Fruit fly (Drosophila melanogaster): ENCODE results near the gene Mcm10.
A peak's percentile ranks its signal among the peaks of the same experiment; 100 is the strongest.

The Mcm10 gene

DNA sequence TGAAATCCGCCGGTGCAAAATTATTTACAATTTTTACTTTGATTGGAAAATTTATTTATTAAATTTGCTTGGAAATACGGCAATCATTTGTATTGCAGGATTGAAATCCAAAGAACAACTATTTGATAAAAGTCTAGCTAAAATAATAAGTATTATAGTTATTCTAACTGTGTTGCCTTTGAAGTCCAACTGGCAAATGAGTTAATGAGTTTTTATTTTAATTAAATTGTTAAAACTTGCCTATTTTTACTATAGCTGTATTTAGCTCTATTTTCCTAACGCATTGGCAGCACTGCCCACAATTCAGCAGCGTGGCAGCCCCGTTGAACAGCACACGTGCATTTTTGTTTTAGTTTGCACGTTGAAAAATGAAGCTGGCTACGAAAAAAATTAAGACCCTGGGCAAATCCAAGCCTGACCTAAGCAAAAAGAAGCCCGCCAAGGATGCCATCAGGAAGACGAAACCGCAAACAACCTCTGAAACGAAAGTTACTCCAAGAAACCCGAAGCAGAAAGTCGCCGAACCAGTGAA is 16.4 kb upstream of the Mcm10 start, which contains the start of gene Noc2 (continued):
- TF ChIP-seq Sox15 (GFP tag; optimal IDR thresholded peaks at IDR 0.05) = peak; percentile 41
- TF ChIP-seq dsx (GFP tag; optimal IDR thresholded peaks at IDR 0.05; ENCODE audit: poor library complexity, severe bottlenecking) = no peak
- TF ChIP-seq esn (GFP tag; optimal IDR thresholded peaks at IDR 0.05) = peak; percentile 63
- peak; percentile 41 for TF ChIP-seq CG34406 (GFP tag; optimal IDR thresholded peaks at IDR 0.05)
- peak; percentile 60 for TF ChIP-seq CG32006 (GFP tag; optimal IDR thresholded peaks at IDR 0.05)
- TF ChIP-seq acj6 (GFP tag; optimal IDR thresholded peaks at IDR 0.05) = peak; percentile 59
- no peak for TF ChIP-seq Hr38 (GFP tag; optimal IDR thresholded peaks at IDR 0.05)
- TF ChIP-seq Smox (GFP tag; optimal IDR thresholded peaks at IDR 0.05) = no peak
- TF ChIP-seq fkh (GFP tag; optimal IDR thresholded peaks at IDR 0.05) = no peak
- peak; percentile 10 for TF ChIP-seq Blimp-1 (GFP tag; optimal IDR thresholded peaks at IDR 0.05)
- TF ChIP-seq CG8319 (GFP tag; optimal IDR thresholded peaks at IDR 0.05) = peak; percentile 11
- peak; percentile 56 for TF ChIP-seq pdm3 (GFP tag; optimal IDR thresholded peaks at IDR 0.05)
- TF ChIP-seq Eip78C (GFP tag) = peak; percentile 76
- TF ChIP-seq Sox102F (GFP tag; optimal IDR thresholded peaks at IDR 0.05) = no peak
- TF ChIP-seq topi (GFP tag; optimal IDR thresholded peaks at IDR 0.05) = peak; percentile 37
- peak; percentile 46 for TF ChIP-seq CG3919 (GFP tag; optimal IDR thresholded peaks at IDR 0.05)
- no peak for TF ChIP-seq ss (GFP tag; optimal IDR thresholded peaks at IDR 0.05)
- TF ChIP-seq achi (GFP tag; optimal IDR thresholded peaks at IDR 0.05) = peak; percentile 46
- peak; percentile 42 for TF ChIP-seq Eip75B (GFP tag; optimal IDR thresholded peaks at IDR 0.05)
- peak; percentile 46 for TF ChIP-seq CG10669 (GFP tag; optimal IDR thresholded peaks at IDR 0.05)
- peak; percentile 54 for TF ChIP-seq Hr4 (GFP tag; optimal IDR thresholded peaks at IDR 0.05)
- TF ChIP-seq CG6163 (GFP tag; IDR thresholded peaks at IDR 0.05) = peak; percentile 37; the same call in 2 of the 3 replicates
- peak; percentile 48 for TF ChIP-seq CG6808 (GFP tag; optimal IDR thresholded peaks at IDR 0.05)
- TF ChIP-seq CG10631 (GFP tag; optimal IDR thresholded peaks at IDR 0.05) = peak; percentile 68
- TF ChIP-seq CG8632 (GFP tag; optimal IDR thresholded peaks at IDR 0.05) = peak; percentile 25
- no peak for TF ChIP-seq CG4318 (GFP tag; optimal IDR thresholded peaks at IDR 0.05)

DNA sequence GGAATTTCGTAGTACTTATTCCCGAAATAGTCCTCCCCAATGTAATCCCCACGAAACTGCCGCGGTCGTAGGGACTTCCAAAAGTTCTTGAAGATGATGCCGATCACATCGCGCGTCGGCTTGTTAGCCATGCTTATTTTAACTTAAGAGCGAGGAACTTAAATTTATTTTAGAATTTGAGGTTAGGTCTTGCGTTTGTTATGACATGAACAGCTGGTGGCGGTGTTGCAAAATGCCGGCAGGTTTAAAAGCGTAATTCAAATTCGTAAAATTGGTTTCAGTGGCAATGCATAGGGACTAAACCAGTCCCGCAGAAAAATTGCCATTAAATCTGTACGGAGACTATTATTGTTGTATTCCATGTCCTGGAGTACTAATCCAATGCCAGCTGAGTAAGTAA is 13.3 kb upstream of the Mcm10 start:
- TF ChIP-seq fd85E (GFP tag; optimal IDR thresholded peaks at IDR 0.05) (no peak), vri (GFP tag; optimal IDR thresholded peaks at IDR 0.05) (peak; percentile 67), Sox14 (GFP tag; optimal IDR thresholded peaks at IDR 0.05) (peak; percentile 12), CG32006 (GFP tag; optimal IDR thresholded peaks at IDR 0.05) (no peak), achi (GFP tag; optimal IDR thresholded peaks at IDR 0.05) (peak; percentile 57), esn (GFP tag; optimal IDR thresholded peaks at IDR 0.05) (peak; percentile 30), CG1621 (tag; optimal IDR thresholded peaks at IDR 0.05) (peak; percentile 4), cyc (GFP tag; optimal IDR thresholded peaks at IDR 0.05) (peak; percentile 10), dsx (GFP tag; optimal IDR thresholded peaks at IDR 0.05; ENCODE audit: poor library complexity, severe bottlenecking) (no peak), CG6854 (GFP tag; optimal IDR thresholded peaks at IDR 0.05) (no peak), eg (GFP tag; IDR thresholded peaks at IDR 0.05) (no peak), Ets96B (tag; optimal IDR thresholded peaks at IDR 0.05) (no peak)

- no peak for TF ChIP-seq Hr38 (GFP tag; optimal IDR thresholded peaks at IDR 0.05)
- TF ChIP-seq Eip93F (GFP tag; optimal IDR thresholded peaks at IDR 0.05) = no peak
- TF ChIP-seq Gug (GFP tag; IDR thresholded peaks at IDR 0.05) = peak; percentile 73
- TF ChIP-seq Sox15 (GFP tag; optimal IDR thresholded peaks at IDR 0.05) = peak; percentile 80
- peak; percentile 77 for TF ChIP-seq CG11902 (GFP tag; optimal IDR thresholded peaks at IDR 0.05)
- peak; percentile 72 for TF ChIP-seq CG34406 (GFP tag; optimal IDR thresholded peaks at IDR 0.05)
- peak; percentile 64 for TF ChIP-seq CG1621 (tag; optimal IDR thresholded peaks at IDR 0.05)
- no peak for TF ChIP-seq net (GFP tag; optimal IDR thresholded peaks at IDR 0.05)
- no peak for TF ChIP-seq CG6276 (GFP tag; optimal IDR thresholded peaks at IDR 0.05)
- TF ChIP-seq cyc (GFP tag; optimal IDR thresholded peaks at IDR 0.05) = peak; percentile 87
- no peak for TF ChIP-seq achi (GFP tag; optimal IDR thresholded peaks at IDR 0.05)
- peak; percentile 45; the same call in 1 of the 3 replicates for TF ChIP-seq CG6163 (GFP tag; IDR thresholded peaks at IDR 0.05)
- TF ChIP-seq eg (GFP tag; IDR thresholded peaks at IDR 0.05) = no peak
- TF ChIP-seq CG10631 (GFP tag; optimal IDR thresholded peaks at IDR 0.05) = peak; percentile 80
- TF ChIP-seq svp (GFP tag) = no peak
- no peak for TF ChIP-seq Sox102F (GFP tag; optimal IDR thresholded peaks at IDR 0.05)
- TF ChIP-seq Sox14 (GFP tag; optimal IDR thresholded peaks at IDR 0.05) = peak; percentile 83
- peak; percentile 87 for TF ChIP-seq topi (GFP tag; optimal IDR thresholded peaks at IDR 0.05)
- peak; percentile 16; the same call in 1 of the 2 replicates for TF ChIP-seq CG11294 (GFP tag; IDR thresholded peaks at IDR 0.05)
- TF ChIP-seq Eip75B (GFP tag; optimal IDR thresholded peaks at IDR 0.05) = peak; percentile 83
- no peak for TF ChIP-seq CG6808 (GFP tag; optimal IDR thresholded peaks at IDR 0.05)
- TF ChIP-seq CG7368 (GFP tag; optimal IDR thresholded peaks at IDR 0.05) = no peak
- no peak for TF ChIP-seq CG10669 (GFP tag; optimal IDR thresholded peaks at IDR 0.05)
- TF ChIP-seq CG16779 (tag; optimal IDR thresholded peaks at IDR 0.05) = no peak
- peak; percentile 65 for TF ChIP-seq CG9139 (GFP tag; optimal IDR thresholded peaks at IDR 0.05)
Measured at dm6 chr2L:21168295-21169159, 11.2 kb upstream of the Mcm10 start, which contains the start of the genes mAcon1, CG43345 and CG43346. Gene mAcon1 (plus strand): TSS chr2L:21168570. Gene CG43345 (minus strand): TSS chr2L:21168581. Gene CG43346 (minus strand): TSS chr2L:21168581.

Measured in whole organism, prepupa.